Fruit fly (Drosophila melanogaster): Measurements from ENCODE around the gene CG17672.

CG17672 gene

DNA sequence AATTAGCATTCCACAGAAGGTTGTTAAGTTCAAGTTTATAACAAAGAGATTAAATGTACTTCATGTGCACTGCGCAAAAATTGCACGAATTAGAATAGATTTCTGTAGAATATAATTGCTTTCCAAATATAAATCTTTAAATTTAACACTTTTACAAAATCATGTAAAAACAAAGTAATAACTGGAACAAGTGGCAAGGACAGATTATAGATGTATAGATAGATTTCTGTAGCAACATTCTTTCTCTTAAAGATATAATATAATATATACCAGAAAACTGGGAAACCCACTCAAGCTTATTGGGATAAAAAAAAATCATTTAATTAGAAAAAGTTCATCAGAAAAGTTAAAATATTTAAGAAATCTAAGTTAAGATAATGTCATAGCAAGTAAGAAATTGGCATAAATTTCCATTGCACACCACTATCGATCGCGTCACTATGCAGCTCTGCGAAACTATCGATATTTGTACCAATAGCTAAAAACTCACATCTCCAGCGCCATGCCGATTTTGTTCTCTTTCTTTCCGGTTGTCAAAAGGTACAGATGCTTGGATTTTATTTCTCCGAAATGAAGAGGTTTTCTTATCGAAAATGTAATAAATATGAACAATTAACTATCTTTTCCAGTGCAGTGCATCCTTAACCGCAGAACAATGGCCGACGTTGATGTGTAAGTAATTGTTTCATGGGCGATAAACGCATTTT is 5.8 kb upstream of the CG17672 start, which contains the start of gene RpS12 (continued):
- TF ChIP-seq CG33213 (GFP tag; optimal IDR thresholded peaks at IDR 0.05) (peak; percentile 81), nom (GFP tag; optimal IDR thresholded peaks at IDR 0.05) (peak; percentile 78), ash1 (GFP tag; optimal IDR thresholded peaks at IDR 0.05) (peak; percentile 81), Sry-δ (GFP tag; optimal IDR thresholded peaks at IDR 0.05) (peak; percentile 97), HLHmδ (GFP tag; optimal IDR thresholded peaks at IDR 0.05) (peak; percentile 68), CG1832 (GFP tag; optimal IDR thresholded peaks at IDR 0.05) (no peak), HLH4C (GFP tag; IDR thresholded peaks at IDR 0.05; ENCODE audit: partially characterized antibody) (peak; percentile 75), ham (GFP tag; IDR thresholded peaks at IDR 0.05) (peak; percentile 17; the same call in 1 of the 2 replicates), CG16863 (GFP tag; optimal IDR thresholded peaks at IDR 0.05) (peak; percentile 35), Taf1 (GFP tag; IDR thresholded peaks at IDR 0.05) (peak; percentile 43), stwl (tag; optimal IDR thresholded peaks at IDR 0.05) (peak; percentile 74), Ptx1 (GFP tag; IDR thresholded peaks at IDR 0.05) (peak; percentile 62), CG4360 (GFP tag; IDR thresholded peaks at IDR 0.05) (no peak), MESR4 (GFP tag; optimal IDR thresholded peaks at IDR 0.05) (peak; percentile 99), tna (GFP tag; IDR thresholded peaks at IDR 0.05; ENCODE audit: partially characterized antibody) (peak; percentile 63), sima (GFP tag; optimal IDR thresholded peaks at IDR 0.05) (peak; percentile 34), CkIIα-i1 (GFP tag; IDR thresholded peaks at IDR 0.05) (0 out of 2 replicates have a peak, but pooled peaks have one; percentile 38), CG6813 (GFP tag; optimal IDR thresholded peaks at IDR 0.05) (peak; percentile 87), CG10431 (GFP tag; optimal IDR thresholded peaks at IDR 0.05) (peak; percentile 75), CG3407 (GFP tag; optimal IDR thresholded peaks at IDR 0.05) (peak; percentile 58), CG9932 (GFP tag; IDR thresholded peaks at IDR 0.05) (peak; percentile 92), CG1024 (GFP tag; IDR thresholded peaks at IDR 0.05) (peak; percentile 70), slbo (GFP tag; IDR thresholded peaks at IDR 0.05) (peak; percentile 83), tx (GFP tag; optimal IDR thresholded peaks at IDR 0.05) (peak; percentile 51), Abd-B (GFP tag; optimal IDR thresholded peaks at IDR 0.05) (no peak), CG17186 (GFP tag; optimal IDR thresholded peaks at IDR 0.05) (peak; percentile 82), CG3847 (GFP tag; IDR thresholded peaks at IDR 0.05) (peak; percentile 76), eyg (GFP tag; optimal IDR thresholded peaks at IDR 0.05) (peak; percentile 71), Hey (tag; optimal IDR thresholded peaks at IDR 0.05) (peak; percentile 37), gt (GFP tag; IDR thresholded peaks at IDR 0.05) (no peak), CG9727 (GFP tag; optimal IDR thresholded peaks at IDR 0.05) (peak; percentile 77), CG32767 (GFP tag; IDR thresholded peaks at IDR 0.05) (0 out of 2 replicates have a peak, but pooled peaks have one; percentile 31), trem (tag; optimal IDR thresholded peaks at IDR 0.05) (peak; percentile 63), PHDP (tag; optimal IDR thresholded peaks at IDR 0.05) (peak; percentile 65), CG17802 (tag; optimal IDR thresholded peaks at IDR 0.05) (peak; percentile 82), Hr78 (GFP tag; optimal IDR thresholded peaks at IDR 0.05) (no peak), TFAM (GFP tag; optimal IDR thresholded peaks at IDR 0.05) (peak; percentile 27), ttk (GFP tag; IDR thresholded peaks at IDR 0.05) (peak; percentile 69), Doc2 (GFP tag; IDR thresholded peaks at IDR 0.05) (no peak), Ada2b (GFP tag; IDR thresholded peaks at IDR 0.05) (peak; percentile 62), seq (GFP tag; IDR thresholded peaks at IDR 0.05) (peak; percentile 57), CG7963 (GFP tag; IDR thresholded peaks at IDR 0.05; ENCODE audit: partially characterized antibody) (peak; percentile 51; the same call in 2 of the 3 replicates), CrebB (tag; optimal IDR thresholded peaks at IDR 0.05) (peak; percentile 83), Poxn (GFP tag; IDR thresholded peaks at IDR 0.05) (no peak), Fer3 (tag; optimal IDR thresholded peaks at IDR 0.05) (peak; percentile 84), Vsx1 (GFP tag; optimal IDR thresholded peaks at IDR 0.05) (peak; percentile 71), chn (GFP tag; optimal IDR thresholded peaks at IDR 0.05) (peak; percentile 70), CG11504 (tag; optimal IDR thresholded peaks at IDR 0.05) (peak; percentile 59), usp (GFP tag; optimal IDR thresholded peaks at IDR 0.05) (no peak)

Measured in whole organism, embryonic.